Fruit fly (Drosophila melanogaster) whole organism: Measurements from ENCODE around the gene Or67d.

Experiments
- CG8478 ChIP-seq: fragments of >200 bp; optimal IDR thresholded peaks from 2 replicates; lab custom pipeline; 2018; ENCODE audit warnings: inconsistent platforms
- Dll ChIP-seq: fragments of >200 bp; optimal IDR thresholded peaks from 2 replicates; lab custom pipeline; 2017
- psq ChIP-seq: fragments of >200 bp; optimal IDR thresholded peaks from 2 replicates; lab custom pipeline; 2017
- usp ChIP-seq: fragments of >200 bp; optimal IDR thresholded peaks from 2 replicates; lab custom pipeline; 2017; ENCODE audit warnings: missing biosample characterization, missing genetic modification characterization, mixed read lengths

- TF ChIP-seq usp (GFP tag; lab: Kevin White, UChicago) (no peak), psq (lab: Kevin White, UChicago) (no peak), Dll (lab: Kevin White, UChicago) (no peak), CG8478 (no peak)
Observed at dm6 chr3L:10261219-10261618, 11.8 kb upstream of the Or67d start.
